Worm (Caenorhabditis elegans): Measurements from ENCODE around the gene R02E4.2.
A peak's percentile ranks its signal among the peaks of the same experiment; 100 is the strongest.

R02E4.2 gene

ce11 chrX:4146798-4147543 lies 39.7 kb downstream of the R02E4.2 start:
- no peak for TF ChIP-seq med-1 (GFP tag; optimal IDR thresholded peaks at IDR 0.05; ENCODE audit: insufficient read depth)

ce11 chrX:4147600-4148448 lies 40.6 kb downstream of the R02E4.2 start:
- no peak for TF ChIP-seq flt-1 (GFP tag; IDR thresholded peaks at IDR 0.05)
- TF ChIP-seq ztf-23 (GFP tag; IDR thresholded peaks at IDR 0.05) = no peak
- no peak for TF ChIP-seq tab-1 (GFP tag; IDR thresholded peaks at IDR 0.05)

ce11 chrX:4148449-4149031 lies 41.3 kb downstream of the R02E4.2 start:
- TF ChIP-seq flt-1 (GFP tag; IDR thresholded peaks at IDR 0.05) (no peak), cog-1 (tag; optimal IDR thresholded peaks at IDR 0.05) (no peak), med-1 (GFP tag; optimal IDR thresholded peaks at IDR 0.05; ENCODE audit: insufficient read depth) (no peak), ztf-23 (GFP tag; IDR thresholded peaks at IDR 0.05) (no peak), klf-2 (GFP tag; conservative IDR thresholded peaks at IDR 0.05) (no peak), ref-1 (GFP tag; conservative IDR thresholded peaks at IDR 0.05) (no peak), tab-1 (GFP tag; IDR thresholded peaks at IDR 0.05) (no peak), ztf-29 (GFP tag; IDR thresholded peaks at IDR 0.05) (no peak), T22C8.4 (GFP tag; IDR thresholded peaks at IDR 0.05) (no peak)

ce11 chrX:4151206-4151605 lies 44.0 kb downstream of the R02E4.2 start:
- TF ChIP-seq ref-1 (GFP tag; conservative IDR thresholded peaks at IDR 0.05) = no peak
- TF ChIP-seq T22C8.4 (GFP tag; IDR thresholded peaks at IDR 0.05) = 0 out of 2 replicates have a peak, but pooled peaks have one; percentile 10
- 0 out of 2 replicates have a peak, but pooled peaks have one; percentile 29 for TF ChIP-seq flt-1 (GFP tag; IDR thresholded peaks at IDR 0.05)
- no peak for TF ChIP-seq med-1 (GFP tag; optimal IDR thresholded peaks at IDR 0.05; ENCODE audit: insufficient read depth)

- no peak for TF ChIP-seq tab-1 (GFP tag; IDR thresholded peaks at IDR 0.05)
- TF ChIP-seq flt-1 (GFP tag; IDR thresholded peaks at IDR 0.05) = no peak
- TF ChIP-seq ztf-29 (GFP tag; IDR thresholded peaks at IDR 0.05) = no peak
- TF ChIP-seq T22C8.4 (GFP tag; IDR thresholded peaks at IDR 0.05) = no peak
- no peak for TF ChIP-seq ztf-23 (GFP tag; IDR thresholded peaks at IDR 0.05)
- no peak for TF ChIP-seq ref-1 (GFP tag; conservative IDR thresholded peaks at IDR 0.05)
- TF ChIP-seq cog-1 (tag; optimal IDR thresholded peaks at IDR 0.05) = no peak
- no peak for TF ChIP-seq med-1 (GFP tag; optimal IDR thresholded peaks at IDR 0.05; ENCODE audit: insufficient read depth)
- TF ChIP-seq klf-2 (GFP tag; conservative IDR thresholded peaks at IDR 0.05) = no peak
These were observed 46.1 kb downstream of the R02E4.2 start, which contains the start of gene nck-1 for ce11 chrX:4153343-4153742. Gene nck-1, minus strand, starts transcription at chrX:4153443.

- TF ChIP-seq cog-1 (tag; optimal IDR thresholded peaks at IDR 0.05) = no peak
- TF ChIP-seq flt-1 (GFP tag; IDR thresholded peaks at IDR 0.05) = no peak
- TF ChIP-seq tab-1 (GFP tag; IDR thresholded peaks at IDR 0.05) = no peak
These were observed 47.5 kb downstream of the R02E4.2 start for ce11 chrX:4154784-4155183.

- TF ChIP-seq cog-1 (tag; optimal IDR thresholded peaks at IDR 0.05) = no peak
- no peak for TF ChIP-seq ztf-29 (GFP tag; IDR thresholded peaks at IDR 0.05)
- TF ChIP-seq ref-1 (GFP tag; conservative IDR thresholded peaks at IDR 0.05) = no peak
- TF ChIP-seq flt-1 (GFP tag; IDR thresholded peaks at IDR 0.05) = no peak
- TF ChIP-seq T22C8.4 (GFP tag; IDR thresholded peaks at IDR 0.05) = no peak
- no peak for TF ChIP-seq tab-1 (GFP tag; IDR thresholded peaks at IDR 0.05)
- no peak for TF ChIP-seq klf-2 (GFP tag; conservative IDR thresholded peaks at IDR 0.05)
- no peak for TF ChIP-seq med-1 (GFP tag; optimal IDR thresholded peaks at IDR 0.05; ENCODE audit: insufficient read depth)
- no peak for TF ChIP-seq ztf-23 (GFP tag; IDR thresholded peaks at IDR 0.05)
These were observed 50.6 kb downstream of the R02E4.2 start for ce11 chrX:4157896-4158295.

- TF ChIP-seq tab-1 (GFP tag; IDR thresholded peaks at IDR 0.05) (no peak), T22C8.4 (GFP tag; IDR thresholded peaks at IDR 0.05) (no peak), klf-2 (GFP tag; conservative IDR thresholded peaks at IDR 0.05) (no peak), cog-1 (tag; optimal IDR thresholded peaks at IDR 0.05) (no peak), ztf-29 (GFP tag; IDR thresholded peaks at IDR 0.05) (no peak)
These were observed 52.1 kb downstream of the R02E4.2 start for ce11 chrX:4159185-4159871.

ce11 chrX:4159929-4160328 lies 52.7 kb downstream of the R02E4.2 start:
- TF ChIP-seq ztf-29 (GFP tag; IDR thresholded peaks at IDR 0.05) = no peak
- TF ChIP-seq flt-1 (GFP tag; IDR thresholded peaks at IDR 0.05) = no peak
